Fruit fly (Drosophila melanogaster) whole organism, embryonic: ENCODE measurements around the gene Rtnl1.

Experiments
- Atf3 ChIP-seq: fragments of 200-800 bp; sonication (Bioruptor generic); optimal IDR thresholded peaks from 3 replicates; lab custom pipeline; 2016; ENCODE audit warnings: missing biosample characterization, missing genetic modification characterization
- CG11093 ChIP-seq: fragments of 200-800 bp; sonication (Bioruptor generic); IDR thresholded peaks from 3 replicates; pipeline ENCODE4 v1.3.6; 2022; ENCODE audit warnings: missing biosample characterization, missing genetic modification characterization
- CG12104 ChIP-seq: fragments of 200-800 bp; sonication (Bioruptor generic); optimal IDR thresholded peaks from 3 replicates; lab custom pipeline; 2016; ENCODE audit warnings: missing biosample characterization, missing genetic modification characterization
- CG12219 ChIP-seq: fragments of 200-800 bp; sonication (Bioruptor generic); optimal IDR thresholded peaks from 3 replicates; lab custom pipeline; 2018; ENCODE audit warnings: missing biosample characterization, mild to moderate bottlenecking, missing genetic modification characterization
- CG14014 ChIP-seq: fragments of 200-800 bp; sonication (Bioruptor generic); IDR thresholded peaks from 2 replicates; pipeline ENCODE4 v1.3.6; 2022; ENCODE audit warnings: missing biosample characterization, missing genetic modification characterization
- CG15011 ChIP-seq: fragments of 200-800 bp; sonication (Bioruptor generic); optimal IDR thresholded peaks from 3 replicates; lab custom pipeline; 2018; ENCODE audit warnings: missing biosample characterization, mild to moderate bottlenecking, missing genetic modification characterization
- CG15479 ChIP-seq: fragments of 200-800 bp; sonication (Bioruptor generic); optimal IDR thresholded peaks from 3 replicates; lab custom pipeline; 2019; ENCODE audit warnings: missing biosample characterization, mild to moderate bottlenecking, missing genetic modification characterization, moderate library complexity
- CG17385 ChIP-seq: fragments of 200-800 bp; sonication (Bioruptor generic); optimal IDR thresholded peaks from 3 replicates; lab custom pipeline; 2018; ENCODE audit warnings: missing biosample characterization, mild to moderate bottlenecking, missing genetic modification characterization
- CG32767 ChIP-seq: fragments of 200-800 bp; sonication (Bioruptor generic); IDR thresholded peaks from 2 replicates; pipeline ENCODE4 v1.3.6; 2022; ENCODE audit warnings: missing biosample characterization, missing genetic modification characterization
- CG3847 ChIP-seq: fragments of 200-800 bp; sonication (Bioruptor generic); IDR thresholded peaks from 2 replicates; pipeline ENCODE4 v1.3.6; 2022; ENCODE audit warnings: missing biosample characterization, missing genetic modification characterization
- CG3995 ChIP-seq: fragments of 200-800 bp; sonication (Bioruptor generic); optimal IDR thresholded peaks from 3 replicates; lab custom pipeline; 2016; ENCODE audit warnings: missing biosample characterization, missing genetic modification characterization
- CG5180 ChIP-seq: fragments of 200-800 bp; sonication (Bioruptor generic); optimal IDR thresholded peaks from 3 replicates; lab custom pipeline; 2017; ENCODE audit warnings: missing biosample characterization, missing genetic modification characterization, mild to moderate bottlenecking, moderate library complexity, missing genetic modification reagents
- CG7987 ChIP-seq: fragments of 200-800 bp; sonication (Bioruptor generic); optimal IDR thresholded peaks from 2 replicates; lab custom pipeline; 2018; ENCODE audit warnings: missing biosample characterization, mild to moderate bottlenecking, missing genetic modification characterization, moderate library complexity
- CG9437 ChIP-seq: fragments of 200-800 bp; sonication (Bioruptor generic); optimal IDR thresholded peaks from 2 replicates; lab custom pipeline; 2018; ENCODE audit warnings: missing biosample characterization, mild to moderate bottlenecking, missing genetic modification characterization
- CTCF ChIP-seq: fragments of 200-800 bp; sonication (Bioruptor generic); optimal IDR thresholded peaks from 2 replicates; lab custom pipeline; 2017; ENCODE audit warnings: missing biosample characterization, mild to moderate bottlenecking, missing genetic modification characterization, moderate library complexity
- D19B ChIP-seq: fragments of 200-800 bp; sonication (Bioruptor generic); optimal IDR thresholded peaks from 2 replicates; lab custom pipeline; 2017; ENCODE audit warnings: missing biosample characterization, mild to moderate bottlenecking, missing genetic modification characterization
- Dbx ChIP-seq: fragments of 200-800 bp; sonication (Bioruptor generic); IDR thresholded peaks from 3 replicates; pipeline ENCODE4 v1.3.6; 2022; ENCODE audit warnings: missing biosample characterization, missing genetic modification characterization
- Dfd ChIP-seq, 2 experiments: fragments of >200 bp; optimal IDR thresholded peaks; 2 replicates each; lab custom pipeline; 2017; ENCODE audit warnings: missing biosample characterization in 2 of 2, missing genetic modification characterization in 2 of 2
- E2f1 ChIP-seq: fragments of 200-800 bp; sonication (Bioruptor generic); IDR thresholded peaks from 2 replicates; pipeline ENCODE4 v1.3.6; 2022; ENCODE audit warnings: missing biosample characterization, missing genetic modification characterization
- ERR ChIP-seq: fragments of 200-800 bp; sonication (Bioruptor generic); optimal IDR thresholded peaks from 2 replicates; lab custom pipeline; 2016; ENCODE audit warnings: missing biosample characterization, missing genetic modification characterization
- Elba2 ChIP-seq: fragments of 200-800 bp; sonication (Bioruptor generic); optimal IDR thresholded peaks from 3 replicates; lab custom pipeline; 2016; ENCODE audit warnings: missing biosample characterization, missing genetic modification characterization
- HLH4C ChIP-seq: fragments of 200-800 bp; sonication (Bioruptor generic); IDR thresholded peaks from 3 replicates; pipeline ENCODE4 v1.3.6; 2022; ENCODE audit warnings: missing biosample characterization, missing genetic modification characterization; ENCODE audit not compliant: partially characterized antibody
- HmgD ChIP-seq: fragments of 200-800 bp; sonication (Bioruptor generic); optimal IDR thresholded peaks from 3 replicates; lab custom pipeline; 2016; ENCODE audit warnings: missing biosample characterization, missing genetic modification characterization
- MTF-1 ChIP-seq: fragments of 200-800 bp; sonication (Bioruptor generic); optimal IDR thresholded peaks from 2 replicates; lab custom pipeline; 2018; ENCODE audit warnings: missing biosample characterization, mild to moderate bottlenecking, missing genetic modification characterization, borderline replicate concordance
- Max ChIP-seq: fragments of 200-800 bp; sonication (Bioruptor generic); optimal IDR thresholded peaks from 2 replicates; lab custom pipeline; 2016; ENCODE audit warnings: missing biosample characterization, mild to moderate bottlenecking, missing genetic modification characterization
- Med ChIP-seq: fragments of 200-800 bp; sonication (Bioruptor generic); peaks from one replicate; lab custom pipeline; 2016; ENCODE audit warnings: missing biosample characterization, missing genetic modification characterization, mild to moderate bottlenecking, inconsistent platforms, moderate library complexity
- Nf-YB ChIP-seq: fragments of 200-800 bp; sonication (Bioruptor generic); optimal IDR thresholded peaks from 3 replicates; lab custom pipeline; 2019; ENCODE audit warnings: missing biosample characterization, mild to moderate bottlenecking, missing genetic modification characterization, moderate library complexity
- Oli ChIP-seq: fragments of 200-800 bp; sonication (Bioruptor generic); optimal IDR thresholded peaks from 2 replicates; lab custom pipeline; 2018; ENCODE audit warnings: missing biosample characterization, mild to moderate bottlenecking, missing genetic modification characterization, moderate library complexity
- Sin3A ChIP-seq: fragments of >200 bp; optimal IDR thresholded peaks from 2 replicates; lab custom pipeline; 2018
- Six4 ChIP-seq: fragments of 200-800 bp; sonication (Bioruptor generic); optimal IDR thresholded peaks from 2 replicates; lab custom pipeline; 2016; ENCODE audit warnings: missing biosample characterization, missing genetic modification characterization
- Trl ChIP-seq, 3 experiments: fragments of >200 bp in 2 of 3; fragments of 200-800 bp in 1 of 3; sonication (Bioruptor generic) in 1 of 3; optimal IDR thresholded peaks; 2 replicates in 1 of 3; 3 replicates in 2 of 3; lab custom pipeline; 2016 to 2017; ENCODE audit warnings: missing biosample characterization in 1 of 3, missing genetic modification characterization in 1 of 3
- ara ChIP-seq: fragments of 200-800 bp; sonication (Bioruptor generic); IDR thresholded peaks from 2 replicates; pipeline ENCODE4 v1.3.6; 2022; ENCODE audit warnings: missing biosample characterization, missing genetic modification characterization
- ash1 ChIP-seq: fragments of 200-800 bp; sonication (Bioruptor generic); optimal IDR thresholded peaks from 2 replicates; lab custom pipeline; 2018; ENCODE audit warnings: missing biosample characterization, mild to moderate bottlenecking, missing genetic modification characterization
- bab2 ChIP-seq: fragments of 200-800 bp; sonication (Bioruptor generic); optimal IDR thresholded peaks from 2 replicates; lab custom pipeline; 2016; ENCODE audit warnings: missing biosample characterization, missing genetic modification characterization
- bigmax ChIP-seq: fragments of 200-800 bp; sonication (Bioruptor generic); optimal IDR thresholded peaks from 2 replicates; lab custom pipeline; 2018; ENCODE audit warnings: missing biosample characterization, mild to moderate bottlenecking, missing genetic modification characterization
- cad ChIP-seq: fragments of >200 bp; optimal IDR thresholded peaks from 2 replicates; lab custom pipeline; 2017; ENCODE audit warnings: missing biosample characterization, missing genetic modification characterization
- dm ChIP-seq: fragments of 200-800 bp; sonication (Bioruptor generic); optimal IDR thresholded peaks from 3 replicates; lab custom pipeline; 2016; ENCODE audit warnings: missing biosample characterization, missing genetic modification characterization
- fd3F ChIP-seq: fragments of 200-800 bp; sonication (Bioruptor generic); optimal IDR thresholded peaks from 2 replicates; lab custom pipeline; 2018; ENCODE audit warnings: missing biosample characterization, mild to moderate bottlenecking, missing genetic modification characterization, moderate library complexity
- grn ChIP-seq: fragments of 200-800 bp; sonication (Bioruptor generic); optimal IDR thresholded peaks from 3 replicates; lab custom pipeline; 2017; ENCODE audit warnings: missing biosample characterization, missing genetic modification characterization
- her ChIP-seq: fragments of 200-800 bp; sonication (Bioruptor generic); optimal IDR thresholded peaks from 2 replicates; lab custom pipeline; 2016; ENCODE audit warnings: missing biosample characterization, missing genetic modification characterization
- maf-S ChIP-seq: fragments of 200-800 bp; sonication (Bioruptor generic); optimal IDR thresholded peaks from 2 replicates; lab custom pipeline; 2016; ENCODE audit warnings: missing biosample characterization, missing genetic modification characterization
- org-1 ChIP-seq: fragments of 200-800 bp; sonication (Bioruptor generic); optimal IDR thresholded peaks from 2 replicates; lab custom pipeline; 2017; ENCODE audit warnings: missing biosample characterization, missing genetic modification characterization
- pb ChIP-seq: fragments of 200-800 bp; sonication (Bioruptor generic); optimal IDR thresholded peaks from 3 replicates; lab custom pipeline; 2016; ENCODE audit warnings: missing biosample characterization, missing genetic modification characterization
- peb ChIP-seq: fragments of 200-800 bp; sonication (Bioruptor generic); IDR thresholded peaks from 2 replicates; pipeline ENCODE4 v1.3.6; 2022; ENCODE audit warnings: missing biosample characterization, missing genetic modification characterization
- rib ChIP-seq: fragments of 200-800 bp; sonication (Bioruptor generic); IDR thresholded peaks from 2 replicates; pipeline ENCODE4 v1.3.6; 2022; ENCODE audit warnings: missing biosample characterization, missing genetic modification characterization
- sd ChIP-seq: fragments of 200-800 bp; sonication (Bioruptor generic); optimal IDR thresholded peaks from 3 replicates; lab custom pipeline; 2018; ENCODE audit warnings: missing biosample characterization, mild to moderate bottlenecking, missing genetic modification characterization, moderate library complexity
- trem ChIP-seq: fragments of 200-800 bp; optimal IDR thresholded peaks from 3 replicates; lab custom pipeline; 2019; ENCODE audit warnings: missing biosample characterization, mild to moderate bottlenecking, missing genetic modification characterization, moderate library complexity
- z ChIP-seq: fragments of 200-800 bp; sonication (Bioruptor generic); IDR thresholded peaks from 3 replicates; pipeline ENCODE4 v1.3.6; 2022; ENCODE audit warnings: missing biosample characterization, missing genetic modification characterization
- zen2 ChIP-seq: fragments of 200-800 bp; sonication (Bioruptor generic); IDR thresholded peaks from 3 replicates; pipeline ENCODE4 v1.3.6; 2022; ENCODE audit warnings: missing biosample characterization, missing genetic modification characterization; ENCODE audit not compliant: partially characterized antibody

The Rtnl1 gene

DNA sequence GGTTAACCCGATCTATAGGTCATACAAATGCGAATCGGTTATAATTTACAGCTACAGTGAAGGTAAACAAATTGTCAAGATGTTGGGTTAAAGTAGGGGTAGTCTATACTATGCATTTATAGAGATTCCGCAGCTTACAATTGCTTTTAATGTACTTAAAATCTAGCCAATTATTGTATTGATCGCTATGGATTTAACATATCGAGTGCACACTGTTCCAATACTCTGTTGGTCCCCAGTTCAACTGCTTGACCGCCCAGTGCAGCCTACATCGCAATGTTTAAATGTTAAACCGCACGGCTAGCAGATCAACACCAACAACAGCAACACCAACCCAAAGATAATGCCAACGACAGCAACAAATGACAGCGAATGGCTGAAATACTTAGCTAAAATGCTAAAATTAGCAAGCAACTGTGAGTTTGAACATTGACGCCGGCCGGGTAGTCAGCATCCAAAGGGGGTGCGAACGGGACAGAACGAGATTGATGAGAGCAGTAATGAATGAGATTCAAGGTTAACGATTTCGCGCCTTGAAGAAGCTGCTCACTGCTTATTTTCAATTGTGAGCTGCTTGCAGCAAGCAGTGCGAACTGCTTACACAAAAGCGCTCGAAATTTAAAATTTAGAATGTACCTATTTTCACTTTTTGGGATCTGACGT lies 8.5 kb downstream of the Rtnl1 start (continued):
- TF ChIP-seq CG15011 (GFP tag; lab: Kevin White, UChicago) (no peak), CG9437 (GFP tag; lab: Kevin White, UChicago) (no peak), bab2 (GFP tag; lab: Kevin White, UChicago) (no peak), CG14014 (GFP tag; lab: Robert Waterston, UW) (peak; percentile 52), Dbx (no peak), ERR (GFP tag; lab: Kevin White, UChicago) (peak; percentile 49), Atf3 (peak; percentile 69), ash1 (no peak), trem (tag; lab: Kevin White, UChicago) (no peak)

DNA sequence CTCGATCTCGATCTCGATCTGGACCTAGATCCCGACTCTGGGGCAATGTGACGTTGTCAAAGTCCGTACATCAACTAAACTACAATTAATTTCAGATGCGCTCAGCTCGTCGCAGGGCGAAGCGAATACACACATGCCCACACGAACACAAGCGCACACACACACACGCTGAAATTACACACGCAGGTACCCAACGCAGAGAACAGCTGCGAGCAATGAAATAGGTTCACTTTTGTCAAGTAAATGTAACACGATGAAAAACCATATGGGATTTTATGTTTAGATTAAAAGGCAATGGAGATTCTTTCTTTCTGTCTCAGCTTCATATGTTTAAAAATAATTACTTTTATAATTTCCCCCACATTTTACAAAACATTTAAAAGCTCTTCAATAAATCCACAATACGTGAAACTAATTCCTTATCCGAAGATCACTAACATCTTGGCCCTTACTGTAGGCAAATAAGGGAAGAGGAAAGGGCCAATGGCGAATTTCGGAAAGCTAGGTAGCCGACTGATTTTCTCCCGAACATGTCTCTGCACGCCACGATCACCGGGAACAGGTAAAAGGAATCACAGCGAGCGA lies 9.1 kb downstream of the Rtnl1 start:
- TF ChIP-seq MTF-1 (GFP tag; lab: Kevin White, UChicago) (peak; percentile 28), CG15479 (GFP tag; lab: Kevin White, UChicago) (peak; percentile 51), CG17385 (GFP tag; lab: Kevin White, UChicago) (peak; percentile 78), ara (GFP tag; lab: Robert Waterston, UW) (peak; percentile 80), E2f1 (GFP tag; lab: Robert Waterston, UW) (peak; percentile 66), Nf-YB (GFP tag; lab: Kevin White, UChicago) (peak; percentile 75), fd3F (GFP tag; lab: Kevin White, UChicago) (peak; percentile 69), maf-S (GFP tag; lab: Kevin White, UChicago) (no peak), Six4 (GFP tag; lab: Kevin White, UChicago) (peak; percentile 71), Elba2 (GFP tag; lab: Kevin White, UChicago) (peak; percentile 54), pb (GFP tag; lab: Kevin White, UChicago) (peak; percentile 57), sd (tag; lab: Kevin White, UChicago) (peak; percentile 53), Oli (tag; lab: Kevin White, UChicago) (peak; percentile 86), HLH4C (no peak), CG32767 (GFP tag; lab: Robert Waterston, UW) (peak; percentile 82), CG3847 (GFP tag; lab: Robert Waterston, UW) (peak; percentile 81), rib (GFP tag; lab: Robert Waterston, UW) (peak; percentile 25; the same call in 1 of the 2 replicates), Trl (optimal IDR thresholded peaks at IDR 0.05; lab: Kevin White, UChicago) (no peak), Trl (GFP tag; optimal IDR thresholded peaks at IDR 0.05; lab: Kevin White, UChicago) (peak; percentile 26), CTCF (peak; percentile 20), peb (GFP tag; lab: Robert Waterston, UW) (peak; percentile 78), Atf3 (peak; percentile 44), CG12219 (GFP tag; lab: Kevin White, UChicago) (peak; percentile 64), CG12104 (GFP tag; lab: Kevin White, UChicago) (peak; percentile 73), bigmax (GFP tag; lab: Kevin White, UChicago) (no peak), CG7987 (GFP tag; lab: Kevin White, UChicago) (peak; percentile 24), HmgD (GFP tag; lab: Kevin White, UChicago) (peak; percentile 69), CG11093 (GFP tag; lab: Robert Waterston, UW) (peak; percentile 76), Med (GFP tag; lab: Kevin White, UChicago) (peak; percentile 95), z (no peak), CG3995 (peak; percentile 30), D19B (GFP tag; lab: Kevin White, UChicago) (peak; percentile 55), org-1 (GFP tag; lab: Kevin White, UChicago) (peak; percentile 78), zen2 (GFP tag; lab: Robert Waterston, UW) (no peak), Max (peak; percentile 78), grn (GFP tag; lab: Kevin White, UChicago) (peak; percentile 26), Sin3A (no peak), CG5180 (GFP tag; lab: Kevin White, UChicago) (peak; percentile 72), cad (GFP tag; lab: Kevin White, UChicago) (no peak), dm (GFP tag; lab: Kevin White, UChicago) (no peak), her (GFP tag; lab: Kevin White, UChicago) (peak; percentile 46), Dfd (GFP tag; optimal IDR thresholded peaks at IDR 0.05; lab: Kevin White, UChicago) (no peak)
